Fruit fly (Drosophila melanogaster) whole organism, prepupa: ENCODE data around the gene Hsc70-1.

Experiments
- CG10669 ChIP-seq: fragments of 200-800 bp; sonication (Bioruptor generic); optimal IDR thresholded peaks from 3 replicates; lab custom pipeline; 2018; ENCODE audit warnings: missing biosample characterization, mild to moderate bottlenecking, missing genetic modification characterization, moderate library complexity
- CG11294 ChIP-seq: fragments of 200-800 bp; sonication (Bioruptor generic); IDR thresholded peaks from 2 replicates; pipeline ENCODE4 v1.3.6; 2022; ENCODE audit warnings: missing biosample characterization, missing genetic modification characterization
- CG11762 ChIP-seq: fragments of 200-800 bp; sonication (Bioruptor generic); optimal IDR thresholded peaks from 3 replicates; lab custom pipeline; 2016; ENCODE audit warnings: missing biosample characterization, missing genetic modification characterization; ENCODE audit not compliant: insufficient read depth
- CG15336 ChIP-seq: fragments of 200-800 bp; sonication (Bioruptor generic); IDR thresholded peaks from 2 replicates; pipeline ENCODE4 v1.3.6; 2022; ENCODE audit warnings: missing biosample characterization, missing genetic modification characterization
- CG1621 ChIP-seq: fragments of 200-800 bp; sonication (Bioruptor generic); optimal IDR thresholded peaks from 3 replicates; lab custom pipeline; 2018; ENCODE audit warnings: missing biosample characterization, mild to moderate bottlenecking, missing genetic modification characterization
- CG16779 ChIP-seq: fragments of 200-800 bp; sonication (Bioruptor generic); optimal IDR thresholded peaks from 3 replicates; lab custom pipeline; 2017; ENCODE audit warnings: missing biosample characterization, mild to moderate bottlenecking, missing genetic modification characterization
- CG3032 ChIP-seq: fragments of 200-800 bp; optimal IDR thresholded peaks from 2 replicates; lab custom pipeline; 2019; ENCODE audit warnings: missing biosample characterization, mild to moderate bottlenecking, missing genetic modification characterization, moderate library complexity
- CG31627 ChIP-seq: fragments of 200-800 bp; sonication (Bioruptor generic); optimal IDR thresholded peaks from 3 replicates; lab custom pipeline; 2016; ENCODE audit warnings: missing biosample characterization, missing genetic modification characterization
- CG32006 ChIP-seq: fragments of 200-800 bp; sonication (Bioruptor generic); optimal IDR thresholded peaks from 3 replicates; lab custom pipeline; 2017; ENCODE audit warnings: missing biosample characterization, mild to moderate bottlenecking, missing genetic modification characterization
- CG3919 ChIP-seq: fragments of 200-800 bp; sonication (Bioruptor generic); optimal IDR thresholded peaks from 3 replicates; lab custom pipeline; 2016; ENCODE audit warnings: missing biosample characterization, missing genetic modification characterization
- CG4318 ChIP-seq: fragments of 200-800 bp; sonication (Bioruptor generic); optimal IDR thresholded peaks from 3 replicates; lab custom pipeline; 2017; ENCODE audit warnings: missing biosample characterization, mild to moderate bottlenecking, missing genetic modification characterization
- CG6163 ChIP-seq: fragments of 200-800 bp; sonication (Bioruptor generic); IDR thresholded peaks from 3 replicates; pipeline ENCODE4 v1.3.6; 2022; ENCODE audit warnings: missing biosample characterization, missing genetic modification characterization
- CG6808 ChIP-seq: fragments of 200-800 bp; sonication (Bioruptor generic); optimal IDR thresholded peaks from 3 replicates; lab custom pipeline; 2017; ENCODE audit warnings: missing biosample characterization, missing genetic modification characterization, mild to moderate bottlenecking, moderate library complexity, missing genetic modification reagents
- CG6854 ChIP-seq: fragments of 200-800 bp; sonication (Bioruptor generic); optimal IDR thresholded peaks from 2 replicates; lab custom pipeline; 2017; ENCODE audit warnings: missing biosample characterization, mild to moderate bottlenecking, missing genetic modification characterization
- CG9139 ChIP-seq: fragments of 200-800 bp; sonication (Bioruptor generic); optimal IDR thresholded peaks from 3 replicates; lab custom pipeline; 2017; ENCODE audit warnings: missing biosample characterization, mild to moderate bottlenecking, missing genetic modification characterization
- Eip75B ChIP-seq: fragments of 200-800 bp; sonication (Bioruptor generic); optimal IDR thresholded peaks from 3 replicates; lab custom pipeline; 2016; ENCODE audit warnings: missing biosample characterization, missing genetic modification characterization
- Eip78C ChIP-seq: fragments of 200-800 bp; sonication (Bioruptor generic); peaks from one replicate; lab custom pipeline; 2016; ENCODE audit warnings: missing biosample characterization, missing genetic modification characterization
- Eip93F ChIP-seq: fragments of 200-800 bp; sonication (Bioruptor generic); optimal IDR thresholded peaks from 2 replicates; lab custom pipeline; 2016; ENCODE audit warnings: missing biosample characterization, mild to moderate bottlenecking, missing genetic modification characterization
- Ets21C ChIP-seq: fragments of 200-800 bp; sonication (Bioruptor generic); optimal IDR thresholded peaks from 3 replicates; lab custom pipeline; 2016; ENCODE audit warnings: missing biosample characterization, missing genetic modification characterization
- Ets96B ChIP-seq: fragments of 200-800 bp; optimal IDR thresholded peaks from 2 replicates; lab custom pipeline; 2019; ENCODE audit warnings: missing biosample characterization, mild to moderate bottlenecking, missing genetic modification characterization, moderate library complexity
- Hr39 ChIP-seq: fragments of 200-800 bp; sonication (Bioruptor generic); optimal IDR thresholded peaks from 2 replicates; lab custom pipeline; 2016; ENCODE audit warnings: missing biosample characterization, missing genetic modification characterization
- Lpt ChIP-seq: fragments of 200-800 bp; sonication (Bioruptor generic); optimal IDR thresholded peaks from 3 replicates; lab custom pipeline; 2016; ENCODE audit warnings: missing biosample characterization, missing genetic modification characterization
- Met ChIP-seq: fragments of 200-800 bp; sonication (Bioruptor generic); optimal IDR thresholded peaks from 3 replicates; lab custom pipeline; 2016; ENCODE audit warnings: missing biosample characterization, missing genetic modification characterization
- Smox ChIP-seq: fragments of 200-800 bp; sonication (Bioruptor generic); optimal IDR thresholded peaks from 3 replicates; lab custom pipeline; 2016; ENCODE audit warnings: missing biosample characterization, missing genetic modification characterization
- Sox14 ChIP-seq: fragments of 200-800 bp; sonication (Bioruptor generic); optimal IDR thresholded peaks from 3 replicates; lab custom pipeline; 2016; ENCODE audit warnings: missing biosample characterization, missing genetic modification characterization
- Sox15 ChIP-seq: fragments of 200-800 bp; sonication (Bioruptor generic); optimal IDR thresholded peaks from 3 replicates; lab custom pipeline; 2016; ENCODE audit warnings: missing biosample characterization, missing genetic modification characterization
- achi ChIP-seq: fragments of 200-800 bp; sonication (Bioruptor generic); optimal IDR thresholded peaks from 3 replicates; lab custom pipeline; 2016; ENCODE audit warnings: missing biosample characterization, missing genetic modification characterization
- acj6 ChIP-seq: fragments of 200-800 bp; sonication (Bioruptor generic); optimal IDR thresholded peaks from 3 replicates; lab custom pipeline; 2016; ENCODE audit warnings: missing biosample characterization, missing genetic modification characterization
- dac ChIP-seq: fragments of 200-800 bp; sonication (Bioruptor generic); optimal IDR thresholded peaks from 2 replicates; lab custom pipeline; 2017; ENCODE audit warnings: missing biosample characterization, mild to moderate bottlenecking, missing genetic modification characterization
- dsx ChIP-seq: fragments of 200-800 bp; optimal IDR thresholded peaks from 3 replicates; lab custom pipeline; 2019; ENCODE audit warnings: missing biosample characterization, mild to moderate bottlenecking, missing genetic modification characterization, moderate library complexity; ENCODE audit not compliant: poor library complexity, severe bottlenecking
- eg ChIP-seq: fragments of 200-800 bp; sonication (Bioruptor generic); IDR thresholded peaks from 3 replicates; pipeline ENCODE4 v1.3.6; 2022; ENCODE audit warnings: missing biosample characterization, missing genetic modification characterization
- esn ChIP-seq: fragments of 200-800 bp; sonication (Bioruptor generic); optimal IDR thresholded peaks from 2 replicates; lab custom pipeline; 2016; ENCODE audit warnings: missing biosample characterization, mild to moderate bottlenecking, missing genetic modification characterization, moderate library complexity
- fkh ChIP-seq: fragments of 200-800 bp; sonication (Bioruptor generic); optimal IDR thresholded peaks from 3 replicates; lab custom pipeline; 2017; ENCODE audit warnings: missing biosample characterization, mild to moderate bottlenecking, missing genetic modification characterization, moderate library complexity
- lz ChIP-seq: fragments of 200-800 bp; sonication (Bioruptor generic); optimal IDR thresholded peaks from 3 replicates; lab custom pipeline; 2016; ENCODE audit warnings: missing biosample characterization, missing genetic modification characterization
- net ChIP-seq: fragments of 200-800 bp; sonication (Bioruptor generic); optimal IDR thresholded peaks from 3 replicates; lab custom pipeline; 2016; ENCODE audit warnings: missing biosample characterization, missing genetic modification characterization
- pdm3 ChIP-seq: fragments of 200-800 bp; sonication (Bioruptor generic); optimal IDR thresholded peaks from 3 replicates; lab custom pipeline; 2016; ENCODE audit warnings: missing biosample characterization, missing genetic modification characterization
- salr ChIP-seq, 2 experiments: fragments of 200-800 bp; sonication (Bioruptor generic); optimal IDR thresholded peaks; 3 replicates each; lab custom pipeline; 2016 to 2018; ENCODE audit warnings: missing biosample characterization in 2 of 2, missing genetic modification characterization in 2 of 2, mild to moderate bottlenecking in 1 of 2
- spab ChIP-seq: fragments of 200-800 bp; sonication (Bioruptor generic); optimal IDR thresholded peaks from 2 replicates; lab custom pipeline; 2017; ENCODE audit warnings: missing biosample characterization, mild to moderate bottlenecking, missing genetic modification characterization, missing genetic modification reagents
- ss ChIP-seq, 2 experiments: fragments of 200-800 bp; sonication (Bioruptor generic); optimal IDR thresholded peaks; 2 replicates in 1 of 2; 3 replicates in 1 of 2; lab custom pipeline; 2017 to 2018; ENCODE audit warnings: mild to moderate bottlenecking in 2 of 2, missing biosample characterization in 2 of 2, missing genetic modification characterization in 2 of 2, moderate library complexity in 1 of 2
- topi ChIP-seq: fragments of 200-800 bp; sonication (Bioruptor generic); optimal IDR thresholded peaks from 3 replicates; lab custom pipeline; 2016; ENCODE audit warnings: missing biosample characterization, missing genetic modification characterization
- vri ChIP-seq: fragments of 200-800 bp; sonication (Bioruptor generic); optimal IDR thresholded peaks from 3 replicates; lab custom pipeline; 2016; ENCODE audit warnings: missing biosample characterization, mild to moderate bottlenecking, missing genetic modification characterization

The Hsc70-1 gene

DNA sequence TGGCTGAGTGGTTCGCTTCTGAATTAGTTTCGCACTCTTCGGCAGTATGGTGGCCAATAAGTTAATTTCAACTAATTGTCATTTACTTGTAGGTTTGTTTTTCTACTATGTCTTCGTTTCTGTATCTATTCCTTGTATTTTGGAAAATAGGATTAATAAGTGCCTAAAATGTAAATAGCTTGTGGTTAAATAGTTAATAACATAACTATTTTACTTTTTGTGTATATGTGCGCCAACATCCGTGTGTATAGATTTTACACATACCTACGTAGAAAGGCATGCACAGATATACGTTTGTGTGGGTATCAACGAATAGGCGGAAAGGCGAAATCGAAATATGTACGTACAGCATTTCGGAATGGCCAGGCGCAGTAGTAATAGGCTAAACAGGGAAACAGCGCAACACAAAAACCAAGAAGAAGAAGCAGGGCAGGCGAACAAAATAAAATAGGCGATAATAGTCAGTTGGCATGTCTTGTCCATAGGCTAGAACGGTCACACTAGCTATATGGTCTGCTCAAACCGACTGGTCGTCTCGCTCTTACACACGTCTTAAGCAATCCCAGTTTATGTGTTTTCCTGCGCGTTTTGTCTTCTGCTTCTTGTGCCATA, 28.8 kb downstream of the Hsc70-1 start:
- no peak for TF ChIP-seq fkh (GFP tag; lab: Kevin White, UChicago)
- no peak for TF ChIP-seq achi (GFP tag; lab: Kevin White, UChicago)
- no peak for TF ChIP-seq CG31627 (GFP tag; lab: Kevin White, UChicago)
- TF ChIP-seq CG6854 (GFP tag; lab: Kevin White, UChicago), result no peak
- TF ChIP-seq CG3919 (GFP tag; lab: Kevin White, UChicago), result peak; percentile 5
- no peak for TF ChIP-seq Met
- no peak for TF ChIP-seq CG4318 (GFP tag; lab: Kevin White, UChicago)
- TF ChIP-seq Eip78C (GFP tag; lab: Kevin White, UChicago), result peak; percentile 26
- no peak for TF ChIP-seq CG9139
- TF ChIP-seq CG1621 (tag; lab: Kevin White, UChicago), result peak; percentile 34
- no peak for TF ChIP-seq CG11294 (GFP tag; lab: Robert Waterston, UW)
- no peak for TF ChIP-seq CG11762 (GFP tag; lab: Kevin White, UChicago)
- peak; percentile 31 for TF ChIP-seq dsx (GFP tag; lab: Kevin White, UChicago)
- TF ChIP-seq Lpt (GFP tag; lab: Kevin White, UChicago), result peak; percentile 12
- TF ChIP-seq Sox14 (GFP tag; lab: Kevin White, UChicago), result peak; percentile 28
- peak; percentile 4 to 22 for TF ChIP-seq ss (GFP tag; optimal IDR thresholded peaks at IDR 0.05; lab: Kevin White, UChicago)
- TF ChIP-seq CG6163 (GFP tag; lab: Robert Waterston, UW), result peak; percentile 98
- peak; percentile 33; the same call in 1 of the 2 replicates for TF ChIP-seq CG15336 (GFP tag; lab: Robert Waterston, UW)
- peak; percentile 41 for TF ChIP-seq vri (GFP tag; lab: Kevin White, UChicago)
- TF ChIP-seq, all 60 proteins: peak for 10

DNA sequence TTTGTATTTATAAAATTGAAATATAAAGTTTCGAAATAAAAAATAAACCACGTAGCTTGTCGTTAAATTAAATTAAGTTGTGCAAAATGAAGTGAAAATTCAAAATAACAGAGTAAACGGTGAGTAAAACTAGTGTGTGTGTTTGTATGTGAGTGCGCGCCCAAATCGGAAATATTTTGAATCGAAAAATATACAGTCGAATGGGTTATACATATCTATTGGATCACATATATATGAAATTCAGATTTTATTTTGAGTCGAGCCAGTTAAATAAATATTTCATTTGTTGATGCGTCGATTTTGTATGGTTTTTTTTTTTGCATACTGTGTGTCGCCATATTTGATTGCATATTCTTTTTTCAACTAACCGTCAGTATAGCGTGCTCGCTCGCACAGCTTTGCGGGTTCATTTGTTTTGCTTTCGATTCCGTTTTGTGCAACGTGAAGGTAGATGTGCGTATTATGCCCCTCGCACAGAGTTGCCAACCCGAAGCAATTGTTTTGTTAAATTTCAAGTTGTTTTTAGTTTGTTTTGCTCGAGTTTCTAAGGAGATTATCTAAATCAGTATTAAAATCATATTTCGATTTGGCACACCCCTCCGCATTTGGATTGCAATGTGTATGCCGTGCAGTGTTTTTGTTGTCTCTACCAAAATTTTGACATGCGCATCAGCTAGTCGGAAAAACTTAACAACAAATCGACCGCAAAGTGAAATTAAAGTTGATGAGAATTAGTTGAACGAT, 29.6 kb downstream of the Hsc70-1 start:
- peak; percentile 16 for TF ChIP-seq topi (GFP tag; lab: Kevin White, UChicago)
- TF ChIP-seq CG16779 (tag; lab: Kevin White, UChicago), result peak; percentile 1
- TF ChIP-seq CG3919 (GFP tag; lab: Kevin White, UChicago), result no peak
- peak; percentile 15 for TF ChIP-seq pdm3 (GFP tag; lab: Kevin White, UChicago)
- no peak for TF ChIP-seq Sox15
- TF ChIP-seq fkh (GFP tag; lab: Kevin White, UChicago), result peak; percentile 30
- peak; percentile 23 for TF ChIP-seq lz (GFP tag; lab: Kevin White, UChicago)
- peak; percentile 47 for TF ChIP-seq Sox14 (GFP tag; lab: Kevin White, UChicago)
- peak; percentile 14 for TF ChIP-seq CG32006 (GFP tag; lab: Kevin White, UChicago)
- peak; percentile 36 for TF ChIP-seq CG6808 (GFP tag; lab: Kevin White, UChicago)
- peak; percentile 55 for TF ChIP-seq Eip78C (GFP tag; lab: Kevin White, UChicago)
- peak; percentile 41 for TF ChIP-seq Eip75B (GFP tag; lab: Kevin White, UChicago)
- TF ChIP-seq spab (GFP tag; lab: Kevin White, UChicago), result peak; percentile 8
- TF ChIP-seq Smox, result peak; percentile 4
- no peak for TF ChIP-seq acj6 (GFP tag; lab: Kevin White, UChicago)
- TF ChIP-seq net (GFP tag; lab: Kevin White, UChicago), result no peak
- peak; percentile 15 for TF ChIP-seq Hr39 (GFP tag; lab: Kevin White, UChicago)
- TF ChIP-seq CG3032 (tag; lab: Kevin White, UChicago), result peak; percentile 22
- peak; percentile 63; the same call in 2 of the 3 replicates for TF ChIP-seq eg (GFP tag; lab: Robert Waterston, UW)
- TF ChIP-seq CG10669 (GFP tag; lab: Kevin White, UChicago), result peak; percentile 37
- peak in 1 of 2 experiments; percentile 55 for TF ChIP-seq ss (GFP tag; optimal IDR thresholded peaks at IDR 0.05; lab: Kevin White, UChicago)
- peak; percentile 45 for TF ChIP-seq dac (GFP tag; lab: Kevin White, UChicago)
- peak; percentile 52 for TF ChIP-seq esn (GFP tag; lab: Kevin White, UChicago)
- no peak for TF ChIP-seq Eip93F
- peak; percentile 75 for TF ChIP-seq CG6163 (GFP tag; lab: Robert Waterston, UW)
- TF ChIP-seq salr (GFP tag; optimal IDR thresholded peaks at IDR 0.05; lab: Kevin White, UChicago), result no peak
- peak; percentile 31 for TF ChIP-seq Ets96B
- peak; percentile 34 for TF ChIP-seq CG1621 (tag; lab: Kevin White, UChicago)
- TF ChIP-seq Ets21C, result no peak
